Fruit fly (Drosophila melanogaster) whole organism, embryonic: ENCODE data around the gene Invadolysin.

Experiments used
- Adf1 ChIP-seq: fragments of 200-800 bp; sonication (Bioruptor generic); IDR thresholded peaks from 2 replicates; pipeline ENCODE4 v1.3.6; 2022; ENCODE audit warnings: missing biosample characterization, missing genetic modification characterization
- Antp ChIP-seq: fragments of 200-800 bp; sonication (Bioruptor generic); optimal IDR thresholded peaks from 3 replicates; lab custom pipeline; 2016; ENCODE audit warnings: missing biosample characterization, missing genetic modification characterization
- Awh ChIP-seq: fragments of 200-800 bp; sonication (Bioruptor generic); IDR thresholded peaks from 2 replicates; pipeline ENCODE4, ENCODE4 v1.3.6; 2022; ENCODE audit warnings: missing biosample characterization, missing genetic modification characterization
- B-H2 ChIP-seq: fragments of 200-800 bp; sonication (Bioruptor generic); optimal IDR thresholded peaks from 2 replicates; lab custom pipeline; 2018; ENCODE audit warnings: missing biosample characterization, mild to moderate bottlenecking, missing genetic modification characterization
- CG10321 ChIP-seq: fragments of 200-800 bp; sonication (Bioruptor generic); IDR thresholded peaks from 2 replicates; pipeline ENCODE4 v1.3.6; 2022; ENCODE audit warnings: missing biosample characterization, missing genetic modification characterization
- CG11247 ChIP-seq: fragments of 200-800 bp; sonication (Bioruptor generic); IDR thresholded peaks from 2 replicates; pipeline ENCODE4 v1.3.6; 2022; ENCODE audit warnings: missing biosample characterization, missing genetic modification characterization
- CG13424 ChIP-seq: fragments of 200-800 bp; sonication (Bioruptor generic); optimal IDR thresholded peaks from 2 replicates; lab custom pipeline; 2019; ENCODE audit warnings: missing biosample characterization, mild to moderate bottlenecking, missing genetic modification characterization, moderate library complexity
- CG16863 ChIP-seq: fragments of 200-800 bp; sonication (Bioruptor generic); optimal IDR thresholded peaks from 3 replicates; lab custom pipeline; 2016; ENCODE audit warnings: missing biosample characterization, missing genetic modification characterization
- CG17359 ChIP-seq: fragments of 200-800 bp; sonication (Bioruptor generic); optimal IDR thresholded peaks from 3 replicates; lab custom pipeline; 2018; ENCODE audit warnings: missing biosample characterization, mild to moderate bottlenecking, missing genetic modification characterization, moderate library complexity
- CG2120 ChIP-seq: fragments of 200-800 bp; sonication (Bioruptor generic); optimal IDR thresholded peaks from 3 replicates; lab custom pipeline; 2016; ENCODE audit warnings: missing biosample characterization, missing genetic modification characterization
- CG2202 ChIP-seq: fragments of 200-800 bp; sonication (Bioruptor generic); optimal IDR thresholded peaks from 2 replicates; lab custom pipeline; 2018; ENCODE audit warnings: missing biosample characterization, mild to moderate bottlenecking, missing genetic modification characterization
- CG2678 ChIP-seq: fragments of 200-800 bp; sonication (Bioruptor generic); optimal IDR thresholded peaks from 3 replicates; lab custom pipeline; 2019; ENCODE audit warnings: missing biosample characterization, mild to moderate bottlenecking, missing genetic modification characterization, moderate library complexity
- CG4360 ChIP-seq: fragments of 200-800 bp; sonication (Bioruptor generic); IDR thresholded peaks from 2 replicates; pipeline ENCODE4 v1.3.6; 2022; ENCODE audit warnings: missing biosample characterization, missing genetic modification characterization
- CG4424 ChIP-seq: fragments of 200-800 bp; sonication (Bioruptor generic); optimal IDR thresholded peaks from 3 replicates; lab custom pipeline; 2016; ENCODE audit warnings: missing biosample characterization, missing genetic modification characterization
- CG6654 ChIP-seq: fragments of 200-800 bp; sonication (Bioruptor generic); optimal IDR thresholded peaks from 2 replicates; lab custom pipeline; 2017; ENCODE audit warnings: missing biosample characterization, mild to moderate bottlenecking, missing genetic modification characterization
- CG8388 ChIP-seq: fragments of 200-800 bp; sonication (Bioruptor generic); optimal IDR thresholded peaks from 2 replicates; lab custom pipeline; 2019; ENCODE audit warnings: missing biosample characterization, mild to moderate bottlenecking, missing genetic modification characterization, moderate library complexity
- CG9437 ChIP-seq: fragments of 200-800 bp; sonication (Bioruptor generic); optimal IDR thresholded peaks from 2 replicates; lab custom pipeline; 2018; ENCODE audit warnings: missing biosample characterization, mild to moderate bottlenecking, missing genetic modification characterization
- CG9797 ChIP-seq: fragments of 200-800 bp; sonication (Bioruptor generic); optimal IDR thresholded peaks from 3 replicates; lab custom pipeline; 2018; ENCODE audit warnings: missing biosample characterization, mild to moderate bottlenecking, missing genetic modification characterization
- CG9932 ChIP-seq: fragments of 200-800 bp; sonication (Bioruptor generic); IDR thresholded peaks from 2 replicates; pipeline ENCODE4 v1.3.6; 2022; ENCODE audit warnings: missing biosample characterization, missing genetic modification characterization
- D19A ChIP-seq: fragments of 200-800 bp; optimal IDR thresholded peaks from 3 replicates; lab custom pipeline; 2019; ENCODE audit warnings: missing biosample characterization, mild to moderate bottlenecking, missing genetic modification characterization, moderate library complexity
- Dek ChIP-seq: fragments of 200-800 bp; sonication (Bioruptor generic); optimal IDR thresholded peaks from 3 replicates; lab custom pipeline; 2019; ENCODE audit warnings: missing biosample characterization, mild to moderate bottlenecking, missing genetic modification characterization, moderate library complexity
- Doc2 ChIP-seq: fragments of 200-800 bp; sonication (Bioruptor generic); IDR thresholded peaks from 2 replicates; pipeline ENCODE4 v1.3.6; 2022; ENCODE audit warnings: missing biosample characterization, missing genetic modification characterization
- Eip74EF ChIP-seq, 2 experiments: fragments of 200-800 bp in 1 of 2; fragments of >200 bp in 1 of 2; sonication (Bioruptor generic) in 1 of 2; optimal IDR thresholded peaks; 2 replicates each; lab custom pipeline; 2017 to 2019; ENCODE audit warnings: missing biosample characterization in 2 of 2, missing genetic modification characterization in 2 of 2, mild to moderate bottlenecking in 1 of 2, moderate library complexity in 1 of 2
- H15 ChIP-seq: fragments of 200-800 bp; sonication (Bioruptor generic); IDR thresholded peaks from 3 replicates; pipeline ENCODE4 v1.3.6; 2022; ENCODE audit warnings: missing biosample characterization, missing genetic modification characterization
- HLHmδ ChIP-seq: fragments of 200-800 bp; sonication (Bioruptor generic); optimal IDR thresholded peaks from 2 replicates; lab custom pipeline; 2018; ENCODE audit warnings: missing biosample characterization, mild to moderate bottlenecking, missing genetic modification characterization, moderate library complexity
- Hsf ChIP-seq: fragments of 200-800 bp; sonication (Bioruptor generic); optimal IDR thresholded peaks from 3 replicates; lab custom pipeline; 2016; ENCODE audit warnings: missing biosample characterization, missing genetic modification characterization
- Sin3A ChIP-seq: fragments of >200 bp; optimal IDR thresholded peaks from 2 replicates; lab custom pipeline; 2018
- Sox102F ChIP-seq: fragments of 200-800 bp; sonication (Bioruptor generic); optimal IDR thresholded peaks from 2 replicates; lab custom pipeline; 2018; ENCODE audit warnings: missing biosample characterization, mild to moderate bottlenecking, missing genetic modification characterization, moderate library complexity
- TFAM ChIP-seq: fragments of 200-800 bp; sonication (Bioruptor generic); optimal IDR thresholded peaks from 2 replicates; lab custom pipeline; 2017; ENCODE audit warnings: missing biosample characterization, missing genetic modification characterization, inconsistent platforms
- Usf ChIP-seq: fragments of 200-800 bp; sonication (Bioruptor generic); optimal IDR thresholded peaks from 2 replicates; lab custom pipeline; 2017; ENCODE audit warnings: missing genotype, missing biosample characterization, missing genetic modification characterization
- ab ChIP-seq: fragments of 200-800 bp; sonication (Bioruptor generic); optimal IDR thresholded peaks from 2 replicates; lab custom pipeline; 2016; ENCODE audit warnings: missing biosample characterization, missing genetic modification characterization
- abd-A ChIP-seq: fragments of 200-800 bp; sonication (Bioruptor generic); optimal IDR thresholded peaks from 3 replicates; lab custom pipeline; 2019; ENCODE audit warnings: missing biosample characterization, mild to moderate bottlenecking, missing genetic modification characterization, moderate library complexity
- ara ChIP-seq: fragments of 200-800 bp; sonication (Bioruptor generic); IDR thresholded peaks from 2 replicates; pipeline ENCODE4 v1.3.6; 2022; ENCODE audit warnings: missing biosample characterization, missing genetic modification characterization
- chif ChIP-seq, 2 experiments: fragments of 200-800 bp; sonication (Bioruptor generic); optimal IDR thresholded peaks; 3 replicates each; lab custom pipeline; 2016; ENCODE audit warnings: missing biosample characterization in 2 of 2, missing genetic modification characterization in 2 of 2
- chinmo ChIP-seq: fragments of 200-800 bp; sonication (Bioruptor generic); IDR thresholded peaks from 4 replicates; pipeline ENCODE4 v1.3.6; 2022; ENCODE audit warnings: missing biosample characterization, missing genetic modification characterization; ENCODE audit not compliant: partially characterized antibody
- emc ChIP-seq: fragments of 200-800 bp; sonication (Bioruptor generic); optimal IDR thresholded peaks from 2 replicates; lab custom pipeline; 2016; ENCODE audit warnings: missing biosample characterization, missing genetic modification characterization
- gt ChIP-seq: fragments of 200-800 bp; sonication (Bioruptor generic); IDR thresholded peaks from 2 replicates; pipeline ENCODE4 v1.3.6; 2022; ENCODE audit warnings: missing biosample characterization, missing genetic modification characterization
- h ChIP-seq: fragments of >200 bp; optimal IDR thresholded peaks from 2 replicates; lab custom pipeline; 2017
- lov ChIP-seq, 2 experiments: fragments of 200-800 bp in 1 of 2; fragments of >200 bp in 1 of 2; sonication (Bioruptor generic) in 1 of 2; IDR thresholded peaks in 1 of 2; optimal IDR thresholded peaks in 1 of 2; 2 replicates in 1 of 2; 3 replicates in 1 of 2; pipeline versions ENCODE4 v1.3.6 to Lab custom; 2017 to 2022; ENCODE audit warnings: missing biosample characterization in 1 of 2, missing genetic modification characterization in 1 of 2
- mam ChIP-seq: fragments of 200-800 bp; sonication (Bioruptor generic); optimal IDR thresholded peaks from 3 replicates; lab custom pipeline; 2016; ENCODE audit warnings: missing biosample characterization, missing genetic modification characterization
- nau ChIP-seq: fragments of 200-800 bp; sonication (Bioruptor generic); optimal IDR thresholded peaks from 3 replicates; lab custom pipeline; 2017; ENCODE audit warnings: missing biosample characterization, mild to moderate bottlenecking, missing genetic modification characterization, missing genetic modification reagents
- pfk ChIP-seq: fragments of 200-800 bp; sonication (Bioruptor generic); optimal IDR thresholded peaks from 2 replicates; lab custom pipeline; 2018; ENCODE audit warnings: missing biosample characterization, mild to moderate bottlenecking, missing genetic modification characterization, moderate library complexity
- pita ChIP-seq: fragments of 200-800 bp; sonication (Bioruptor generic); optimal IDR thresholded peaks from 2 replicates; lab custom pipeline; 2017; ENCODE audit warnings: missing biosample characterization, mild to moderate bottlenecking, missing genetic modification characterization
- salm ChIP-seq: fragments of 200-800 bp; sonication (Bioruptor generic); optimal IDR thresholded peaks from 2 replicates; lab custom pipeline; 2018; ENCODE audit warnings: missing biosample characterization, mild to moderate bottlenecking, missing genetic modification characterization
- sens ChIP-seq: fragments of 200-800 bp; sonication (Bioruptor generic); peaks from one replicate; lab custom pipeline; 2016; ENCODE audit warnings: missing biosample characterization, missing genetic modification characterization
- sob ChIP-seq: fragments of 200-800 bp; sonication (Bioruptor generic); IDR thresholded peaks from 2 replicates; pipeline ENCODE4 v1.3.6; 2022; ENCODE audit warnings: missing biosample characterization, missing genetic modification characterization
- stc ChIP-seq: fragments of 200-800 bp; sonication (Bioruptor generic); IDR thresholded peaks from 2 replicates; pipeline ENCODE4 v1.3.6; 2022; ENCODE audit warnings: missing biosample characterization, missing genetic modification characterization
- tup ChIP-seq: fragments of 200-800 bp; sonication (Bioruptor generic); optimal IDR thresholded peaks from 2 replicates; lab custom pipeline; 2016; ENCODE audit warnings: missing biosample characterization, mild to moderate bottlenecking, missing genetic modification characterization, moderate library complexity
- vfl ChIP-seq: fragments of 200-800 bp; sonication (Bioruptor generic); optimal IDR thresholded peaks from 2 replicates; lab custom pipeline; 2016; ENCODE audit warnings: missing biosample characterization, missing genetic modification characterization
- zf30C ChIP-seq: fragments of 200-800 bp; sonication (Bioruptor generic); optimal IDR thresholded peaks from 3 replicates; lab custom pipeline; 2018; ENCODE audit warnings: missing biosample characterization, mild to moderate bottlenecking, missing genetic modification characterization

Gene Invadolysin

DNA sequence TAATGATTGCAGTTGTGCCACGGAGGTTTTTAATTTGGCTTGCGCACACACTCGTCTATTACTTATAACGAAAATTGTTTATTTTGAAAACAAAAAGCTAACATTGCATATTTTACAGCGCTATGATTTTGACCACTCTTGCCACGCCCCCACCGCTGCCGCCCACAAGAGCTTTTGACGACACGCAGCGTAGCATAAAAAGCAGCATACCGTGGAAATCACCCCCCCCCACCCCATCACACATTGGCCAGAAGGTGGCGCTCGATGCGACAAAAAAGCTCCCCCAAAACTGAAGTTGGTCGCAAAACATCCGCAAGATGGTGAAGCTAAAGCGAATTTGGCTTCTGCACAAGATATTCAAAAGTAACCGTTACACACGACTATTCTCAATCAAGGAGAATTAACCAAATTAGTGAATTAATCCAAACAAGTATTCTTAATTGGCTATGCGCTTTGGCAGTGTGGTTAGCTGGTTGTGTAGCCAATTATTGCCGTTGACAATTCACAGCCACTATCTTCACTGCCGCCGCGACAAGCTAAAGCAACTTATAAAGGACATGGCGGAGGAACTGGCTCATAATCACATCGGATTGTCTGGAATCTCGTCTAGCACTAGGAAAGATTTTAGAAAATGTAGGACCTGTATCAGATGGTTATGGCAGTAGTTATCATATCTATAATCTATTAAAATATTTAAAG lies 43.8 kb upstream of the Invadolysin start (continued):
- TF ChIP-seq CG17359 (tag; lab: Kevin White, UChicago) (peak; percentile 47), CG9932 (peak; percentile 68), stc (GFP tag; lab: Robert Waterston, UW) (peak; percentile 63; the same call in 1 of the 2 replicates), abd-A (tag; lab: Kevin White, UChicago) (no peak), Sin3A (lab: Kevin White, UChicago) (no peak), CG8388 (no peak), pita (GFP tag; lab: Kevin White, UChicago) (peak; percentile 47), Eip74EF (GFP tag; optimal IDR thresholded peaks at IDR 0.05; lab: Kevin White, UChicago) (no peak), mam (GFP tag; lab: Kevin White, UChicago) (peak; percentile 3), Adf1 (GFP tag; lab: Robert Waterston, UW) (peak; percentile 32; the same call in 1 of the 2 replicates), CG10321 (0 out of 2 replicates have a peak, but pooled peaks have one; percentile 33), ab (no peak), pfk (no peak), Dek (tag; lab: Kevin White, UChicago) (no peak), emc (GFP tag; lab: Kevin White, UChicago) (no peak), D19A (tag; lab: Kevin White, UChicago) (no peak), B-H2 (GFP tag; lab: Kevin White, UChicago) (peak; percentile 81), vfl (GFP tag; lab: Kevin White, UChicago) (no peak), Sox102F (peak; percentile 31), CG4424 (GFP tag; lab: Kevin White, UChicago) (peak; percentile 9), Doc2 (GFP tag; lab: Robert Waterston, UW) (no peak), CG9797 (no peak), TFAM (GFP tag; lab: Kevin White, UChicago) (no peak), chinmo (GFP tag; lab: Robert Waterston, UW) (peak; percentile 82; the same call in 2 of the 4 replicates), nau (GFP tag; lab: Kevin White, UChicago) (peak; percentile 18), CG11247 (GFP tag; lab: Robert Waterston, UW) (peak; percentile 64), CG13424 (tag; lab: Kevin White, UChicago) (peak; percentile 3), lov (optimal IDR thresholded peaks at IDR 0.05; lab: Kevin White, UChicago) (no peak), lov (GFP tag; IDR thresholded peaks at IDR 0.05; lab: Robert Waterston, UW) (no peak), ara (0 out of 2 replicates have a peak, but pooled peaks have one; percentile 7), HLHmδ (GFP tag; lab: Kevin White, UChicago) (peak; percentile 15), salm (tag; lab: Kevin White, UChicago) (no peak), CG16863 (no peak), CG2202 (tag; lab: Kevin White, UChicago) (no peak), CG2678 (tag; lab: Kevin White, UChicago) (peak; percentile 6), CG6654 (no peak), CG2120 (GFP tag; lab: Kevin White, UChicago) (peak; percentile 10), sens (GFP tag; lab: Kevin White, UChicago) (peak; percentile 32), Usf (GFP tag; lab: Kevin White, UChicago) (no peak), Hsf (no peak), CG9437 (GFP tag; lab: Kevin White, UChicago) (no peak), h (lab: Kevin White, UChicago) (no peak), chif (GFP tag; optimal IDR thresholded peaks at IDR 0.05; lab: Kevin White, UChicago) (no peak), zf30C (GFP tag; lab: Kevin White, UChicago) (no peak), Antp (GFP tag; lab: Kevin White, UChicago) (peak; percentile 64), Awh (GFP tag; lab: Robert Waterston, UW) (0 out of 2 replicates have a peak, but pooled peaks have one; percentile 16), H15 (0 out of 3 replicates have a peak, but pooled peaks have one; percentile 53), tup (GFP tag; lab: Kevin White, UChicago) (no peak), CG4360 (no peak), gt (GFP tag; lab: Robert Waterston, UW) (no peak), sob (GFP tag; lab: Robert Waterston, UW) (peak; percentile 39; the same call in 1 of the 2 replicates)
